Fruit fly (Drosophila melanogaster) S2 (cell line): ENCODE results near the gene CG5071.

Source experiments
- CG8478 ChIP-seq: fragments of >200 bp; optimal IDR thresholded peaks from 2 replicates; lab custom pipeline; 2018
- CTCF ChIP-seq, 2 experiments: fragments of >200 bp; optimal IDR thresholded peaks; 2 replicates each; lab custom pipeline; 2018

- TF ChIP-seq CTCF (optimal IDR thresholded peaks at IDR 0.05; lab: Kevin White, UChicago) (peak; percentile 73 to 88), CG8478 (lab: Kevin White, UChicago) (no peak)
Measured at dm6 chr3R:25594128-25594527, 24.1 kb upstream of the CG5071 start.
